Worm (Caenorhabditis elegans) whole organism, L3 larva: ENCODE measurements around the gene nhr-142.

Experiments used
- pha-4 ChIP-seq: fragments of 150-350 bp; optimal IDR thresholded peaks from 2 replicates; lab custom pipeline; 2014; ENCODE audit warnings: missing biosample characterization, missing genetic modification reagents, missing genetic modification characterization
- pqm-1 ChIP-seq: fragments of 150-350 bp; optimal IDR thresholded peaks from 2 replicates; lab custom pipeline; 2017; ENCODE audit warnings: missing biosample characterization, missing genetic modification characterization, inconsistent platforms
- zag-1 ChIP-seq: fragments of 150-350 bp; optimal IDR thresholded peaks from 2 replicates; lab custom pipeline; 2014; ENCODE audit warnings: missing biosample characterization, missing genetic modification characterization

- TF ChIP-seq zag-1 (tag; lab: Kevin White, UChicago) = no peak
- TF ChIP-seq pqm-1 (tag; lab: Kevin White, UChicago) = no peak
- no peak for TF ChIP-seq pha-4 (tag; lab: Kevin White, UChicago)
These were observed 17.9 kb downstream of the nhr-142 start for ce11 chrV:5772503-5772902.
